Worm (Caenorhabditis elegans): ENCODE measurements around the gene lir-2.

Gene lir-2

DNA sequence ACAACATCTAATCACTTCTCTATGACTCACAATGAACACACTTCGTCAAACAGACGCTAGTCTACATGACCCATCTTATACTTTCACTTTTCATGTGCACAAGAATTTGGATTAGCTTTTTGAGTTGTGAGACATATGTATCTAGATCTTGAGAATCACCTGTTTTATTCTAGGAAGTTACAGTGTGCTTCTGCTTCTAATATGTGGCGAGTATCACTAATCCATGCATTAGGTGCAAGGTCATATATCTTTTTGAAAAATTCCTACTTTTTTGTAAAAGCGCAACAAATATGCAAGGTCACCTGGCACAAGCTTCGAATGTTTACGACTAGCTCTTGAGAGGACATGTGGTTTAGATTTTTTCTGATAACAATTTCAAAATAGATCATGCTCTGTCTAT is 8.7 kb downstream of the lir-2 start:
- TF ChIP-seq unc-62 (GFP tag; optimal IDR thresholded peaks at IDR 0.05) (no peak), aly-2 (tag; optimal IDR thresholded peaks at IDR 0.05) (no peak), nhr-77 (tag; optimal IDR thresholded peaks at IDR 0.05) (no peak), crh-2 (tag; optimal IDR thresholded peaks at IDR 0.05) (no peak), lsy-2 (tag; optimal IDR thresholded peaks at IDR 0.05) (no peak), nhr-21 (tag; optimal IDR thresholded peaks at IDR 0.05) (no peak), ZK546.5 (tag; optimal IDR thresholded peaks at IDR 0.05) (no peak), snpc-4 (tag; optimal IDR thresholded peaks at IDR 0.05) (no peak), ama-1 (optimal IDR thresholded peaks at IDR 0.05) (no peak), elt-3 (tag; optimal IDR thresholded peaks at IDR 0.05) (no peak), nhr-10 (tag; optimal IDR thresholded peaks at IDR 0.05) (no peak)

- TF ChIP-seq skn-1 (tag; optimal IDR thresholded peaks at IDR 0.05) (no peak), egl-27 (tag; optimal IDR thresholded peaks at IDR 0.05) (peak; percentile 16), ztf-11 (tag; optimal IDR thresholded peaks at IDR 0.05) (no peak), mdl-1 (tag; optimal IDR thresholded peaks at IDR 0.05) (peak in 1 of 2 experiments; percentile 11), snpc-4 (tag; optimal IDR thresholded peaks at IDR 0.05) (no peak), ama-1 (optimal IDR thresholded peaks at IDR 0.05) (no peak), C34F6.9 (tag; optimal IDR thresholded peaks at IDR 0.05) (peak; percentile 0), ceh-82 (tag; optimal IDR thresholded peaks at IDR 0.05) (no peak), crh-2 (tag; optimal IDR thresholded peaks at IDR 0.05) (no peak), dmd-4 (tag; optimal IDR thresholded peaks at IDR 0.05) (no peak), nhr-237 (tag; optimal IDR thresholded peaks at IDR 0.05) (no peak), alr-1 (tag; optimal IDR thresholded peaks at IDR 0.05) (no peak), nhr-25 (tag; optimal IDR thresholded peaks at IDR 0.05) (peak; percentile 33), zag-1 (tag; optimal IDR thresholded peaks at IDR 0.05) (no peak), peb-1 (tag; optimal IDR thresholded peaks at IDR 0.05) (no peak), mbf-1 (tag; optimal IDR thresholded peaks at IDR 0.05) (no peak), ceh-16 (tag; optimal IDR thresholded peaks at IDR 0.05) (peak; percentile 5), blmp-1 (tag; optimal IDR thresholded peaks at IDR 0.05; ENCODE audit: insufficient read depth) (no peak), nhr-129 (tag; optimal IDR thresholded peaks at IDR 0.05) (peak; percentile 41), lin-13 (GFP tag; optimal IDR thresholded peaks at IDR 0.05) (no peak), unc-62 (GFP tag; optimal IDR thresholded peaks at IDR 0.05) (no peak), lin-39 (tag; optimal IDR thresholded peaks at IDR 0.05) (no peak), elt-3 (tag; optimal IDR thresholded peaks at IDR 0.05) (no peak), nhr-23 (tag; optimal IDR thresholded peaks at IDR 0.05) (no peak), ztf-4 (tag; optimal IDR thresholded peaks at IDR 0.05) (no peak), fos-1 (tag; optimal IDR thresholded peaks at IDR 0.05) (no peak), ztf-1 (GFP tag; conservative IDR thresholded peaks at IDR 0.05) (no peak), nhr-10 (tag; optimal IDR thresholded peaks at IDR 0.05) (no peak), unc-55 (GFP tag; optimal IDR thresholded peaks at IDR 0.05) (peak; percentile 58), F13H6.1 (tag; optimal IDR thresholded peaks at IDR 0.05) (no peak), nhr-6 (tag; optimal IDR thresholded peaks at IDR 0.05) (no peak), nhr-11 (tag; optimal IDR thresholded peaks at IDR 0.05) (no peak), nhr-21 (tag; optimal IDR thresholded peaks at IDR 0.05) (no peak), lin-11 (tag; optimal IDR thresholded peaks at IDR 0.05) (no peak), gmeb-1 (tag; optimal IDR thresholded peaks at IDR 0.05) (no peak), unc-39 (tag; optimal IDR thresholded peaks at IDR 0.05) (no peak), mab-5 (tag; optimal IDR thresholded peaks at IDR 0.05) (no peak), lsy-2 (tag; optimal IDR thresholded peaks at IDR 0.05) (peak in 1 of 2 experiments; percentile 6), nhr-77 (tag; optimal IDR thresholded peaks at IDR 0.05) (no peak), Y55F3AM.14 (GFP tag; optimal IDR thresholded peaks at IDR 0.05) (no peak), sma-9 (GFP tag; optimal IDR thresholded peaks at IDR 0.05) (no peak), sma-9 (tag; optimal IDR thresholded peaks at IDR 0.05) (no peak), sem-4 (tag; optimal IDR thresholded peaks at IDR 0.05) (no peak), R02D3.7 (tag; optimal IDR thresholded peaks at IDR 0.05) (no peak), ZK546.5 (tag; optimal IDR thresholded peaks at IDR 0.05) (no peak), sma-3 (GFP tag; optimal IDR thresholded peaks at IDR 0.05) (peak; percentile 34), aly-2 (tag; optimal IDR thresholded peaks at IDR 0.05) (no peak), elt-1 (tag; optimal IDR thresholded peaks at IDR 0.05) (no peak), nhr-12 (tag; optimal IDR thresholded peaks at IDR 0.05) (no peak)
Observed at ce11 chrII:7676307-7676905, 9.3 kb downstream of the lir-2 start.
